Fruit fly (Drosophila melanogaster) whole organism, prepupa: ENCODE data around the gene AIMP2.

Experiments
- Blimp-1 ChIP-seq: fragments of 200-800 bp; sonication (Bioruptor generic); optimal IDR thresholded peaks from 3 replicates; lab custom pipeline; 2017; ENCODE audit warnings: missing biosample characterization, missing genetic modification characterization, mild to moderate bottlenecking, moderate library complexity, missing genetic modification reagents
- CG11902 ChIP-seq: fragments of 200-800 bp; sonication (Bioruptor generic); optimal IDR thresholded peaks from 3 replicates; lab custom pipeline; 2016; ENCODE audit warnings: missing biosample characterization, missing genetic modification characterization
- CG8319 ChIP-seq: fragments of 200-800 bp; sonication (Bioruptor generic); optimal IDR thresholded peaks from 3 replicates; lab custom pipeline; 2016; ENCODE audit warnings: missing biosample characterization, missing genetic modification characterization
- Lpt ChIP-seq: fragments of 200-800 bp; sonication (Bioruptor generic); optimal IDR thresholded peaks from 3 replicates; lab custom pipeline; 2016; ENCODE audit warnings: missing biosample characterization, missing genetic modification characterization
- achi ChIP-seq: fragments of 200-800 bp; sonication (Bioruptor generic); optimal IDR thresholded peaks from 3 replicates; lab custom pipeline; 2016; ENCODE audit warnings: missing biosample characterization, missing genetic modification characterization
- cyc ChIP-seq: fragments of 200-800 bp; sonication (Bioruptor generic); optimal IDR thresholded peaks from 3 replicates; lab custom pipeline; 2016; ENCODE audit warnings: missing biosample characterization, missing genetic modification characterization
- fd59A ChIP-seq: fragments of 200-800 bp; sonication (Bioruptor generic); optimal IDR thresholded peaks from 2 replicates; lab custom pipeline; 2017; ENCODE audit warnings: missing biosample characterization, mild to moderate bottlenecking, missing genetic modification characterization, missing genetic modification reagents
- ss ChIP-seq, 2 experiments: fragments of 200-800 bp; sonication (Bioruptor generic); optimal IDR thresholded peaks; 2 replicates in 1 of 2; 3 replicates in 1 of 2; lab custom pipeline; 2017 to 2018; ENCODE audit warnings: mild to moderate bottlenecking in 2 of 2, missing biosample characterization in 2 of 2, missing genetic modification characterization in 2 of 2, moderate library complexity in 1 of 2

DNA sequence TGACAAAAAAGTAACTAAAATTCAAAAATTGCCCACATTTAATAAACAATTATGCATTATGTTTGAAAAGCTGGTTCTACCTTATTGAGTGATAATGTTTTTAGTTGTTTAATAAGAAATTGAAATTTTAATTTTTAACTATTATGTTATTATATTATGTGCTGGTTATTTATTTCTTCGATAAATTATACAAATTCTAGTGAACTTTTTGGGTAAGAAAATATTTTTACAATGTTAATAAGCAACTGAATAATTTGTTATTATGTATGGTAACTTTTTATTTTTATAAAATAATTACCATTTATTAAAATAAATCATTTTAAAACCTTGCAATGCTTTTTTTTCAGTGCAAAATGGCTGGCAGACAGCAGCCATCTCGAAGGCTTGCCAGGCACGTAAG is 33.1 kb downstream of the AIMP2 start:
- TF ChIP-seq cyc (GFP tag; lab: Kevin White, UChicago) (no peak), Blimp-1 (GFP tag; lab: Kevin White, UChicago) (no peak), CG8319 (GFP tag; lab: Kevin White, UChicago) (no peak), fd59A (GFP tag; lab: Kevin White, UChicago) (no peak), CG11902 (GFP tag; lab: Kevin White, UChicago) (no peak), Lpt (GFP tag; lab: Kevin White, UChicago) (no peak), ss (GFP tag; optimal IDR thresholded peaks at IDR 0.05; lab: Kevin White, UChicago) (no peak), achi (no peak)
